Fruit fly (Drosophila melanogaster) S2 (cell line): ENCODE measurements around the gene Bsg.

Experiments
- CG8478 ChIP-seq: fragments of >200 bp; optimal IDR thresholded peaks from 2 replicates; lab custom pipeline; 2018
- CTCF ChIP-seq, 2 experiments: fragments of >200 bp; optimal IDR thresholded peaks; 2 replicates each; lab custom pipeline; 2018

DNA sequence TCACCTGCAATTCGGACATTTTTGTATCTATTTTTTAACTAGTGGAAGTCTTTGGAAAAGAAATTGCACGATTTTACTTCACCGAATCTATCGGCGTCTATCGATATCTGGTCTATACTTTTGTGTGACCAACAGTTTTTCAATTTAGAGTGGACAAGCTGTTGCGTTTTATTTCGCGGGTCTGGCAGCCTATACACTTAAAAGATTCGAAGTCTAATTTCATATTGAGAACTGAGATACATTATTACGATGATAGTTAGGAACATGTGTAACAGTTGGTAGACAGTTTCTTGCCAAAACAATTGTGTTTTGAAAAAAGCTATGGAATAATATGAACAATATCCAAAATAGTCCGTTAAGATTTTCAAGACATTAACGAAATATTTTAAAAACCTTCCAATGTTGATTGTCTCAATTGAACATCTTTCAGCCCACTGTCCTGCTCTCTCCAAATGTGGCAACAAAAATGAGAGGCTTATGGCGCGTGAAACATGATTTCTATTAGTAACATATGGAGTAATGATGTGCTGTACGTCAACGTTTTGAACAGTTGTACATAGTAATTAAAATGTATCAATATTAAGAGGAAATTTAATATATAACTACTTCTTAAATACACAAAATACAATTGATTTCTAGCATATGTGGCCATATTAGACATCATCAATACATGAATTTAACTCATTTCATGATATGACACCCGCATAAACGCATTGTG, 79.2 kb downstream of the Bsg start, which contains the start of gene Acbp1:
- TF ChIP-seq CG8478 (no peak), CTCF (optimal IDR thresholded peaks at IDR 0.05; lab: Kevin White, UChicago) (no peak)
